Fruit fly (Drosophila melanogaster): ENCODE measurements around the gene ERp44.

DNA sequence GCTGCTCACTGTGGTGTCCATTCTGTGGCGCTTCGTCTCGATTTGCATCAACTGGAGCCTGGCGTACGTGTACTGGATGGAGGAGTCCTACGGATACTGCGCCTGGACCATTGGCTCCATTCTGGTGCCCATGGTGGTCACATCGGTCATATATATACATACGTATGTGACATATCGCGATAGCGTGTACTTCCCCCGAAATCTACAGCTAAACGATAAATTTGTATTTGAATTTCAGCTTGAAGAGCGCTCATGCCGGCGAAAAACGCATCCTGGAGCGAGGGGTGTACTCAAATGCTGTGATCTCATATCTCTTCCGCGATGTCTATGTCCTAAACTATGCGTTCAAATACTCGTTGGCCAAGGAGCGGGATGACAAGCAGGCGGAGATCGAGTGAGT lies 26.0 kb upstream of the ERp44 start:
- TF ChIP-seq pad (GFP tag; optimal IDR thresholded peaks at IDR 0.05): no peak
- no peak for TF ChIP-seq cic (GFP tag; optimal IDR thresholded peaks at IDR 0.05)

Data from whole organism, adult.